Worm (Caenorhabditis elegans): Measurements from ENCODE around the gene R08D7.7.

- TF ChIP-seq ztf-11 (tag; optimal IDR thresholded peaks at IDR 0.05) (no peak), ama-1 (optimal IDR thresholded peaks at IDR 0.05) (no peak), ZK546.5 (tag; optimal IDR thresholded peaks at IDR 0.05) (no peak), nhr-12 (tag; optimal IDR thresholded peaks at IDR 0.05) (no peak)
Observed at ce11 chrIII:9012309-9012708, 22.5 kb downstream of the R08D7.7 start, which contains the start of gene F59B2.9.

Measured in whole organism, L2 larva.